Fruit fly (Drosophila melanogaster) whole organism, embryonic: ENCODE results near the gene zye.

Experiments
- ATbp ChIP-seq: fragments of 200-800 bp; sonication (Bioruptor generic); optimal IDR thresholded peaks from 2 replicates; lab custom pipeline; 2017; ENCODE audit warnings: missing biosample characterization, mild to moderate bottlenecking, missing genetic modification characterization, missing genetic modification reagents
- CG10321 ChIP-seq: fragments of 200-800 bp; sonication (Bioruptor generic); IDR thresholded peaks from 2 replicates; pipeline ENCODE4 v1.3.6; 2022; ENCODE audit warnings: missing biosample characterization, missing genetic modification characterization
- CG10431 ChIP-seq: fragments of 200-800 bp; sonication (Bioruptor generic); optimal IDR thresholded peaks from 3 replicates; lab custom pipeline; 2018; ENCODE audit warnings: missing biosample characterization, mild to moderate bottlenecking, missing genetic modification characterization
- CG10959 ChIP-seq: fragments of 200-800 bp; sonication (Bioruptor generic); IDR thresholded peaks from 2 replicates; pipeline ENCODE4 v1.3.6; 2022; ENCODE audit warnings: missing biosample characterization, missing genetic modification characterization
- CG11456 ChIP-seq: fragments of 200-800 bp; sonication (Bioruptor generic); IDR thresholded peaks from 3 replicates; pipeline ENCODE4 v1.3.6; 2022; ENCODE audit warnings: missing biosample characterization, missing genetic modification characterization
- CG12236 ChIP-seq: fragments of 200-800 bp; sonication (Bioruptor generic); optimal IDR thresholded peaks from 2 replicates; lab custom pipeline; 2016; ENCODE audit warnings: missing biosample characterization, missing genetic modification characterization
- CG14050 ChIP-seq: fragments of 200-800 bp; sonication (Bioruptor generic); IDR thresholded peaks from 3 replicates; pipeline ENCODE4 v1.3.6; 2022; ENCODE audit warnings: missing biosample characterization, missing genetic modification characterization
- CG14860 ChIP-seq: fragments of 200-800 bp; sonication (Bioruptor generic); IDR thresholded peaks from 3 replicates; pipeline ENCODE4 v1.3.6; 2022; ENCODE audit warnings: missing biosample characterization, missing genetic modification characterization; ENCODE audit not compliant: partially characterized antibody
- CG1603 ChIP-seq: fragments of 200-800 bp; sonication (Bioruptor generic); optimal IDR thresholded peaks from 2 replicates; lab custom pipeline; 2019; ENCODE audit warnings: missing biosample characterization, mild to moderate bottlenecking, missing genetic modification characterization, moderate library complexity
- CG17186 ChIP-seq: fragments of 200-800 bp; sonication (Bioruptor generic); optimal IDR thresholded peaks from 3 replicates; lab custom pipeline; 2017; ENCODE audit warnings: missing biosample characterization, missing genetic modification reagents, missing genetic modification characterization
- CG17359 ChIP-seq: fragments of 200-800 bp; sonication (Bioruptor generic); optimal IDR thresholded peaks from 3 replicates; lab custom pipeline; 2018; ENCODE audit warnings: missing biosample characterization, mild to moderate bottlenecking, missing genetic modification characterization, moderate library complexity
- CG17829 ChIP-seq: fragments of 200-800 bp; optimal IDR thresholded peaks from 2 replicates; lab custom pipeline; 2019; ENCODE audit warnings: missing biosample characterization, mild to moderate bottlenecking, missing genetic modification characterization, moderate library complexity
- CG18619 ChIP-seq: fragments of 200-800 bp; sonication (Bioruptor generic); optimal IDR thresholded peaks from 3 replicates; lab custom pipeline; 2017; ENCODE audit warnings: missing biosample characterization, mild to moderate bottlenecking, missing genetic modification characterization
- CG31441 ChIP-seq: fragments of 200-800 bp; sonication (Bioruptor generic); IDR thresholded peaks from 2 replicates; pipeline ENCODE4 v1.3.6; 2022; ENCODE audit warnings: missing biosample characterization, missing genetic modification characterization
- CG42726 ChIP-seq: fragments of 200-800 bp; sonication (Bioruptor generic); IDR thresholded peaks from 2 replicates; pipeline ENCODE4 v1.3.6; 2022; ENCODE audit warnings: missing biosample characterization, missing genetic modification characterization; ENCODE audit not compliant: partially characterized antibody
- CG4328 ChIP-seq: fragments of 200-800 bp; sonication (Bioruptor generic); optimal IDR thresholded peaks from 3 replicates; lab custom pipeline; 2017; ENCODE audit warnings: missing biosample characterization, missing genetic modification reagents, missing genetic modification characterization
- CG5953 ChIP-seq: fragments of 200-800 bp; sonication (Bioruptor generic); IDR thresholded peaks from 2 replicates; pipeline ENCODE4 v1.3.6; 2022; ENCODE audit warnings: missing biosample characterization, missing genetic modification characterization
- CG6254 ChIP-seq: fragments of 200-800 bp; sonication (Bioruptor generic); optimal IDR thresholded peaks from 3 replicates; lab custom pipeline; 2017; ENCODE audit warnings: mild to moderate bottlenecking, missing biosample characterization, missing genetic modification reagents, missing genetic modification characterization
- CG6683 ChIP-seq: fragments of 200-800 bp; sonication (Bioruptor generic); optimal IDR thresholded peaks from 2 replicates; lab custom pipeline; 2017; ENCODE audit warnings: missing biosample characterization, mild to moderate bottlenecking, missing genetic modification characterization, missing genetic modification reagents
- CG8944 ChIP-seq: fragments of 200-800 bp; sonication (Bioruptor generic); optimal IDR thresholded peaks from 3 replicates; lab custom pipeline; 2016; ENCODE audit warnings: missing biosample characterization, missing genetic modification characterization
- CG9437 ChIP-seq: fragments of 200-800 bp; sonication (Bioruptor generic); optimal IDR thresholded peaks from 2 replicates; lab custom pipeline; 2018; ENCODE audit warnings: missing biosample characterization, mild to moderate bottlenecking, missing genetic modification characterization
- E2f2 ChIP-seq: fragments of 200-800 bp; sonication (Bioruptor generic); IDR thresholded peaks from 2 replicates; pipeline ENCODE4 v1.3.6; 2022; ENCODE audit warnings: missing biosample characterization, missing genetic modification characterization
- Hr39 ChIP-seq: fragments of >200 bp; optimal IDR thresholded peaks from 2 replicates; lab custom pipeline; 2017
- Neu2 ChIP-seq: fragments of 200-800 bp; sonication (Bioruptor generic); optimal IDR thresholded peaks from 3 replicates; lab custom pipeline; 2016; ENCODE audit warnings: missing biosample characterization, missing genetic modification characterization, borderline replicate concordance
- PHDP ChIP-seq: fragments of 200-800 bp; sonication (Bioruptor generic); optimal IDR thresholded peaks from 3 replicates; lab custom pipeline; 2018; ENCODE audit warnings: missing biosample characterization, mild to moderate bottlenecking, missing genetic modification characterization, moderate library complexity
- Tbp ChIP-seq: fragments of >200 bp; optimal IDR thresholded peaks from 2 replicates; lab custom pipeline; 2018; ENCODE audit warnings: missing biosample characterization, missing genetic modification characterization
- Usf ChIP-seq: fragments of 200-800 bp; sonication (Bioruptor generic); optimal IDR thresholded peaks from 2 replicates; lab custom pipeline; 2017; ENCODE audit warnings: missing genotype, missing biosample characterization, missing genetic modification characterization
- YL-1 ChIP-seq: fragments of 200-800 bp; sonication (Bioruptor generic); optimal IDR thresholded peaks from 3 replicates; lab custom pipeline; 2017; ENCODE audit warnings: missing biosample characterization, mild to moderate bottlenecking, missing genetic modification characterization
- abd-A ChIP-seq: fragments of 200-800 bp; sonication (Bioruptor generic); optimal IDR thresholded peaks from 3 replicates; lab custom pipeline; 2019; ENCODE audit warnings: missing biosample characterization, mild to moderate bottlenecking, missing genetic modification characterization, moderate library complexity
- crc ChIP-seq: fragments of 200-800 bp; sonication (Bioruptor generic); optimal IDR thresholded peaks from 2 replicates; lab custom pipeline; 2016; ENCODE audit warnings: missing biosample characterization, missing genetic modification characterization
- croc ChIP-seq: fragments of 200-800 bp; sonication (Bioruptor generic); conservative IDR thresholded peaks from 3 replicates; pipeline ENCODE4 v1.3.6; 2022; ENCODE audit warnings: missing biosample characterization, missing genetic modification characterization
- dati ChIP-seq: fragments of 200-800 bp; sonication (Bioruptor generic); IDR thresholded peaks from 2 replicates; pipeline ENCODE4 v1.3.6; 2022; ENCODE audit warnings: missing biosample characterization, missing genetic modification characterization
- disco-r ChIP-seq: fragments of 200-800 bp; sonication (Bioruptor generic); optimal IDR thresholded peaks from 2 replicates; lab custom pipeline; 2016; ENCODE audit warnings: missing biosample characterization, missing genetic modification characterization
- fru ChIP-seq: fragments of >200 bp; optimal IDR thresholded peaks from 2 replicates; lab custom pipeline; 2017
- ftz-f1 ChIP-seq: fragments of 200-800 bp; sonication (Bioruptor generic); optimal IDR thresholded peaks from 2 replicates; lab custom pipeline; 2016; ENCODE audit warnings: missing biosample characterization, missing genetic modification characterization
- gro ChIP-seq: fragments of 200-800 bp; sonication (Bioruptor generic); optimal IDR thresholded peaks from 2 replicates; lab custom pipeline; 2016; ENCODE audit warnings: missing biosample characterization, missing genetic modification characterization
- h ChIP-seq: fragments of >200 bp; optimal IDR thresholded peaks from 2 replicates; lab custom pipeline; 2017
- ind ChIP-seq: fragments of 200-800 bp; sonication (Bioruptor generic); optimal IDR thresholded peaks from 3 replicates; lab custom pipeline; 2016; ENCODE audit warnings: missing biosample characterization, missing genetic modification characterization
- luna ChIP-seq: fragments of 200-800 bp; sonication (Bioruptor generic); optimal IDR thresholded peaks from 2 replicates; lab custom pipeline; 2016; ENCODE audit warnings: missing biosample characterization, missing genetic modification characterization
- mld ChIP-seq: fragments of 200-800 bp; sonication (Bioruptor generic); IDR thresholded peaks from 3 replicates; pipeline ENCODE4 v1.3.6; 2022; ENCODE audit warnings: missing biosample characterization, missing genetic modification characterization; ENCODE audit not compliant: partially characterized antibody
- nerfin-2 ChIP-seq: fragments of 200-800 bp; sonication (Bioruptor generic); IDR thresholded peaks from 2 replicates; pipeline ENCODE4 v1.3.6; 2022; ENCODE audit warnings: missing biosample characterization, missing genetic modification characterization; ENCODE audit not compliant: partially characterized antibody
- p53 ChIP-seq: fragments of 200-800 bp; sonication (Bioruptor generic); optimal IDR thresholded peaks from 2 replicates; lab custom pipeline; 2016; ENCODE audit warnings: missing biosample characterization, missing genetic modification characterization
- peb ChIP-seq: fragments of 200-800 bp; sonication (Bioruptor generic); IDR thresholded peaks from 2 replicates; pipeline ENCODE4 v1.3.6; 2022; ENCODE audit warnings: missing biosample characterization, missing genetic modification characterization
- run ChIP-seq: fragments of 200-800 bp; sonication (Bioruptor generic); optimal IDR thresholded peaks from 3 replicates; lab custom pipeline; 2018; ENCODE audit warnings: missing biosample characterization, mild to moderate bottlenecking, missing genetic modification characterization
- so ChIP-seq: fragments of 200-800 bp; sonication (Bioruptor generic); IDR thresholded peaks from 3 replicates; pipeline ENCODE4 v1.3.6; 2022; ENCODE audit warnings: missing biosample characterization, missing genetic modification characterization
- sr ChIP-seq: fragments of 200-800 bp; sonication (Bioruptor generic); IDR thresholded peaks from 3 replicates; pipeline ENCODE4 v1.3.6; 2022; ENCODE audit warnings: missing biosample characterization, missing genetic modification characterization
- tap ChIP-seq: fragments of 200-800 bp; optimal IDR thresholded peaks from 3 replicates; lab custom pipeline; 2019; ENCODE audit warnings: missing biosample characterization, mild to moderate bottlenecking, missing genetic modification characterization, moderate library complexity
- ttk ChIP-seq: fragments of 200-800 bp; sonication (Bioruptor generic); IDR thresholded peaks from 2 replicates; pipeline ENCODE4 v2.1.2; 2022; ENCODE audit warnings: missing biosample characterization, missing genetic modification characterization
- wor ChIP-seq: fragments of 200-800 bp; sonication (Bioruptor generic); IDR thresholded peaks from 2 replicates; pipeline ENCODE4 v1.3.6; 2022; ENCODE audit warnings: missing biosample characterization, missing genetic modification characterization

Gene zye

dm6 chr3L:20398243-20399222 lies 14.9 kb upstream of the zye start (continued):
- peak; percentile 72 for TF ChIP-seq disco-r
- peak; percentile 76 for TF ChIP-seq run (tag; lab: Kevin White, UChicago)
- TF ChIP-seq CG14050 = peak; percentile 69
- peak; percentile 56 for TF ChIP-seq CG10431 (GFP tag; lab: Kevin White, UChicago)
- peak; percentile 79 for TF ChIP-seq gro (GFP tag; lab: Kevin White, UChicago)
- TF ChIP-seq h = no peak
- TF ChIP-seq wor = peak; percentile 40; the same call in 1 of the 2 replicates
- TF ChIP-seq Hr39 (lab: Kevin White, UChicago) = no peak
- peak; percentile 87 for TF ChIP-seq abd-A
- TF ChIP-seq CG12236 (GFP tag; lab: Kevin White, UChicago) = peak; percentile 45
- TF ChIP-seq CG11456 (GFP tag; lab: Robert Waterston, UW) = peak; percentile 74; the same call in 2 of the 3 replicates
- no peak for TF ChIP-seq mld (GFP tag; lab: Robert Waterston, UW)
- peak; percentile 55 for TF ChIP-seq CG1603 (tag; lab: Kevin White, UChicago)
- peak; percentile 83 for TF ChIP-seq tap
- TF ChIP-seq CG5953 (GFP tag; lab: Robert Waterston, UW) = no peak; the same call in 1 of the 2 replicates
- TF ChIP-seq peb (GFP tag; lab: Robert Waterston, UW) = peak; percentile 51; the same call in 1 of the 2 replicates
- TF ChIP-seq YL-1 = peak; percentile 31
- TF ChIP-seq CG17359 (tag; lab: Kevin White, UChicago) = peak; percentile 87
- TF ChIP-seq Neu2 (GFP tag; lab: Kevin White, UChicago) = no peak
- peak; percentile 85 for TF ChIP-seq ftz-f1 (GFP tag; lab: Kevin White, UChicago)
- TF ChIP-seq ind (GFP tag; lab: Kevin White, UChicago) = peak; percentile 85
- no peak for TF ChIP-seq fru (lab: Kevin White, UChicago)
- 0 out of 2 replicates have a peak, but pooled peaks have one; percentile 46 for TF ChIP-seq CG10959 (GFP tag; lab: Robert Waterston, UW)
- TF ChIP-seq E2f2 (GFP tag; lab: Robert Waterston, UW) = peak; percentile 50; the same call in 1 of the 2 replicates
- peak; percentile 50 for TF ChIP-seq CG8944 (GFP tag; lab: Kevin White, UChicago)
- peak; percentile 75 for TF ChIP-seq ttk (GFP tag; lab: Robert Waterston, UW)
- TF ChIP-seq CG9437 (GFP tag; lab: Kevin White, UChicago) = peak; percentile 86
- TF ChIP-seq crc = peak; percentile 52
- no peak for TF ChIP-seq nerfin-2 (GFP tag; lab: Robert Waterston, UW)
- TF ChIP-seq ATbp (GFP tag; lab: Kevin White, UChicago) = peak; percentile 85
- TF ChIP-seq so (GFP tag; lab: Robert Waterston, UW) = peak; percentile 86
- TF ChIP-seq CG31441 (GFP tag; lab: Robert Waterston, UW) = peak; percentile 86
- no peak for TF ChIP-seq Tbp (GFP tag; lab: Kevin White, UChicago)
- peak; percentile 63 for TF ChIP-seq CG6683 (GFP tag; lab: Kevin White, UChicago)
- peak; percentile 88 for TF ChIP-seq CG18619 (GFP tag; lab: Kevin White, UChicago)
- TF ChIP-seq PHDP = peak; percentile 90
- TF ChIP-seq CG17186 = peak; percentile 26
- TF ChIP-seq CG14860 (GFP tag; lab: Robert Waterston, UW) = no peak
- TF ChIP-seq sr (GFP tag; lab: Robert Waterston, UW) = no peak
- peak; percentile 40; the same call in 1 of the 2 replicates for TF ChIP-seq CG10321 (GFP tag; lab: Robert Waterston, UW)
- TF ChIP-seq CG4328 = peak; percentile 67
- TF ChIP-seq luna (GFP tag; lab: Kevin White, UChicago) = no peak
- TF ChIP-seq CG17829 (tag; lab: Kevin White, UChicago) = peak; percentile 81
- no peak for TF ChIP-seq CG42726 (GFP tag; lab: Robert Waterston, UW)
- TF ChIP-seq p53 = peak; percentile 10
- 0 out of 2 replicates have a peak, but pooled peaks have one; percentile 28 for TF ChIP-seq dati (GFP tag; lab: Robert Waterston, UW)
- TF ChIP-seq CG6254 (GFP tag; lab: Kevin White, UChicago) = peak; percentile 44
- TF ChIP-seq Usf (GFP tag; lab: Kevin White, UChicago) = peak; percentile 39
- TF ChIP-seq croc = peak; percentile 36; the same call in 2 of the 3 replicates
